Fruit fly (Drosophila melanogaster) whole organism: ENCODE data around the gene Obp84a.

ENCODE experiments used
- EcR ChIP-seq, 2 experiments: fragments of >200 bp; optimal IDR thresholded peaks; 2 replicates each; lab custom pipeline; 2017; ENCODE audit warnings: missing biosample characterization in 2 of 2, missing genetic modification characterization in 2 of 2, missing genetic modification reagents in 2 of 2
- psq ChIP-seq: fragments of >200 bp; optimal IDR thresholded peaks from 2 replicates; lab custom pipeline; 2017

dm6 chr3R:7276782-7277181, 25.0 kb upstream of the Obp84a start:
- TF ChIP-seq EcR (GFP tag; optimal IDR thresholded peaks at IDR 0.05; lab: Kevin White, UChicago), result no peak
- no peak for TF ChIP-seq psq (lab: Kevin White, UChicago)
